Fruit fly (Drosophila melanogaster) whole organism, pupa: ENCODE data around the gene Vps37B.
A peak's percentile ranks its signal among the peaks of the same experiment; 100 is the strongest.

Source experiments
- CG10348 ChIP-seq: fragments of 200-800 bp; sonication (Bioruptor generic); IDR thresholded peaks from 2 replicates; pipeline ENCODE4 v1.3.6; 2022; ENCODE audit warnings: missing biosample characterization, missing genetic modification characterization
- CG12605 ChIP-seq: fragments of 200-800 bp; sonication (Bioruptor generic); IDR thresholded peaks from 2 replicates; pipeline ENCODE4 v1.3.6; 2022; ENCODE audit warnings: missing biosample characterization, missing genetic modification characterization
- CG13204 ChIP-seq: fragments of 200-800 bp; sonication (Bioruptor generic); optimal IDR thresholded peaks from 2 replicates; lab custom pipeline; 2018; ENCODE audit warnings: missing biosample characterization, mild to moderate bottlenecking, missing genetic modification characterization, moderate library complexity
- CG14655 ChIP-seq: fragments of 200-800 bp; sonication (Bioruptor generic); optimal IDR thresholded peaks from 3 replicates; lab custom pipeline; 2017; ENCODE audit warnings: mild to moderate bottlenecking, missing biosample characterization, missing genetic modification reagents, missing genetic modification characterization
- CG34367 ChIP-seq: fragments of 200-800 bp; sonication (Bioruptor generic); optimal IDR thresholded peaks from 2 replicates; lab custom pipeline; 2018; ENCODE audit warnings: missing biosample characterization, mild to moderate bottlenecking, missing genetic modification characterization
- CG4496 ChIP-seq: fragments of 200-800 bp; sonication (Bioruptor generic); IDR thresholded peaks from 3 replicates; pipeline ENCODE4 v1.3.6; 2022; ENCODE audit warnings: missing biosample characterization, missing genetic modification characterization
- CG8159 ChIP-seq: fragments of 200-800 bp; sonication (Bioruptor generic); optimal IDR thresholded peaks from 3 replicates; lab custom pipeline; 2018; ENCODE audit warnings: missing biosample characterization, mild to moderate bottlenecking, missing genetic modification characterization, moderate library complexity
- CG9948 ChIP-seq: fragments of 200-800 bp; sonication (Bioruptor generic); optimal IDR thresholded peaks from 2 replicates; lab custom pipeline; 2018; ENCODE audit warnings: missing biosample characterization, mild to moderate bottlenecking, missing genetic modification characterization, moderate library complexity
- EcR ChIP-seq: fragments of 200-800 bp; sonication (Bioruptor generic); optimal IDR thresholded peaks from 3 replicates; lab custom pipeline; 2019; ENCODE audit warnings: missing biosample characterization, missing genetic modification characterization, mild to moderate bottlenecking, moderate library complexity, missing genetic modification reagents
- Pif1B ChIP-seq: fragments of 200-800 bp; sonication (Bioruptor generic); optimal IDR thresholded peaks from 3 replicates; lab custom pipeline; 2016; ENCODE audit warnings: missing biosample characterization, missing genetic modification characterization
- fd96Ca ChIP-seq: fragments of 200-800 bp; sonication (Bioruptor generic); IDR thresholded peaks from 3 replicates; pipeline ENCODE4 v1.3.6; 2022; ENCODE audit warnings: missing biosample characterization, missing genetic modification characterization
- rn ChIP-seq: fragments of 200-800 bp; sonication (Bioruptor generic); IDR thresholded peaks from 2 replicates; pipeline ENCODE4 v1.3.6; 2022; ENCODE audit warnings: missing biosample characterization, missing genetic modification characterization

- no peak for TF ChIP-seq CG14655 (GFP tag; lab: Kevin White, UChicago)
- no peak for TF ChIP-seq CG8159
- no peak for TF ChIP-seq CG10348 (GFP tag; lab: Robert Waterston, UW)
- peak; percentile 63 for TF ChIP-seq EcR (GFP tag; lab: Kevin White, UChicago)
- no peak for TF ChIP-seq Pif1B (GFP tag; lab: Kevin White, UChicago)
- TF ChIP-seq fd96Ca (GFP tag; lab: Robert Waterston, UW) = no peak
- TF ChIP-seq CG9948 = no peak
- no peak for TF ChIP-seq CG12605 (GFP tag; lab: Robert Waterston, UW)
- peak; percentile 86 for TF ChIP-seq CG13204
- no peak for TF ChIP-seq CG34367 (tag; lab: Kevin White, UChicago)
- no peak for TF ChIP-seq rn
- TF ChIP-seq CG4496 (GFP tag; lab: Robert Waterston, UW) = no peak
These were observed 12.6 kb upstream of the Vps37B start for dm6 chr3R:5213309-5213708.
